Fruit fly (Drosophila melanogaster) ovary, adult (tissue): ENCODE measurements around the gene CG12998.

ENCODE experiments used
- CG17801 ChIP-seq: fragments of 200-800 bp; optimal IDR thresholded peaks from 2 replicates; lab custom pipeline; 2019; ENCODE audit warnings: missing biosample characterization, mild to moderate bottlenecking, missing genetic modification characterization, moderate library complexity; ENCODE audit not compliant: partially characterized antibody

The CG12998 gene

DNA sequence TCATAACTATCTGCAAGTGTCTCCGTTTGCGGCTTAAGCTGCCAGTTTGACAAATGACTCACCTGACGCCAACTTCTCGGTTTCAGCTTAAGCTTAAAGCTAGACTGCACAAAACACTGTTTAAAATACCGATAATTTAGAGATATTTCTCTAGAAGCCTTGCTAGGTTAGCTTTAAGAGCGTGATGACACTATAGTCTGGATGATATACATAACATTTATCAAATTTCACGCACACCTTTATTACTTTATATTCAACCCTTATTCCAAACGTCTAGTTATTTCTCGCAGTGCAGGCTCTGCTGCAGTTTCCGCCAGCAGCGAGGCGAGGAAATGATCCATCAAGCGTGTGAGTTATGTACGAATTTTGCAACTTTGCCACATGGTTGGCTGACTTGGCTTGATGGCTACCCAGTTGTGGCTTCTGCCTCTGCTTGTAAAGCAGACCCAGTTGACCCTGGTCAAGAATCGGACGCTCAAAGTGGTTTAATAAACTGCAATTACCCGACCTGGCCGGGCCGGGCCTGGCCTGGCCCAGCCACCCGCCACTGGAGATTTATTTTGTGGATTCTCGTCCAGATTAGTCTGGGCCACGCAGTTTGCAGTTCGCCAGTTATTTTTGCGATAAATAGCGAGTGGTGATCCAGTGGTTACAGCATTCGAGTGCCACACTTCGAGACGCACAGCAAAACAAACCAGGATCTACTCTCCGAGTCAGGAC is at the start of gene CG12998:
TSS of gene CG12998 (plus strand) at position 436 of the 720 bp plus-strand sequence.
- TF ChIP-seq CG17801 (GFP tag; lab: Kevin White, UChicago), result no peak

DNA sequence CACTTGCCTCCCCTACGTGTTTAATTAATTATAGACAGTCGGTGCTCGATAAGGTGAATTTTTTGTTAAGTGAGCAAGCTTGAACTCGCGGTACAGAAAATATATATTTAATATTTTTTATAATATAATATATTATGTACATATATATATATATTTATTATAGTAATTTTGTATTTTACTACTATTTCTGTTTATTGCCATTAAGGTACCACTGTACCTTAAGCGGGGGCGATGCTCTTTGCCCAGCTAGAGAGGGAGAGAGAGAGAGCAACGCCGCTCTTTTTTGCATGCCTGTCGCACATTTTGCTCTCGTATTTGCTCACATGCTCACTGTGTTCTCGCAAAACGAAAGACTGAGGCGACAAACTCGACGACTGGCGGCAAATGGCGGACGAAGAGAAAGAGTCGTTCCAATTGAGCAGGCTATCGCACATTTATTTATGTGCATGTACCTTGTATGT is 48.0 kb upstream of the CG12998 start:
- peak; percentile 10 for TF ChIP-seq CG17801 (GFP tag; lab: Kevin White, UChicago)

DNA sequence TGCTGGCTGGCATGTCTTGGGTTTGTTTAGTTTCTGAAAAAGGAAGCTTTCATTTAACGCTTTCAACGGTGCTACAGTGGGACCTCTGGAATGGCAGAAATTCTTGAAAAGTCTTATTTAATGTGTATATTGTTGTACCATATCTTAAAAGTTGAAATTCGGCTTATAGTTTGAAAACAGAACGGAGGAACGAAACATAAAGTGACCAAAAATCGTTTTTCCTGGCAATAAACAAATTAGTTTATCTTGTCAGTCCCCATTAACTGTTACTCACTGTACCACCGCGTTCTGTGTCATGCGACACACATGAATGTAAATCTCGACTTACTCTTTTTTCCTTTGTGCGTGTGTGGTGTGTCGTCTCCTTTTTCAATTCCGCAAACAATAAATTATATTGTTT is 46.3 kb upstream of the CG12998 start:
- no peak for TF ChIP-seq CG17801 (GFP tag; lab: Kevin White, UChicago)

DNA sequence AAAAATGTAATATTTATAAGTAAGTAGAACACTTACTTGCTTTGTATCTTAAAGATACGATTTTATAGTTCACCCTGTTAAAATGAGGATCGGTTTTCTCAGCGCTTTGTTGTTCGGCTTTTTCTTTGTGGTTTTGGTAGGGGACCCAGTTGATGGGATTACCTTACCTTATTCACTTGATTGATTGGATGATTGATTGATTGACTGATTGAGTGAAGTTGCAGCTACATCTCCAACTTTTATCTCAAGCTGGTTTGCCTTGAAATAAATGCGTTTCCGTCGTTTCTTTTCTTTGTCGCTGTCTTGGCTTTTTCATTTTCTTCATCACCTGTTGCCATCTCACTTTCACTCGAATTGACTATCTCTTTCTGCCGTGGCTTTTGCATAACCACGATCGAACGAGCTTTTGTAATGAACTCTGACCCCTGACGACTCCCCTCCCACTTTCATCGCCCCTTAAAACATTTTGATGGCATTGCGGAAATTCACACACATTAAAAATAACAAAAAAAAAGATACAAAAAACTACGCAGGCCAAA is 45.6 kb upstream of the CG12998 start:
- TF ChIP-seq CG17801 (GFP tag; lab: Kevin White, UChicago), result no peak

DNA sequence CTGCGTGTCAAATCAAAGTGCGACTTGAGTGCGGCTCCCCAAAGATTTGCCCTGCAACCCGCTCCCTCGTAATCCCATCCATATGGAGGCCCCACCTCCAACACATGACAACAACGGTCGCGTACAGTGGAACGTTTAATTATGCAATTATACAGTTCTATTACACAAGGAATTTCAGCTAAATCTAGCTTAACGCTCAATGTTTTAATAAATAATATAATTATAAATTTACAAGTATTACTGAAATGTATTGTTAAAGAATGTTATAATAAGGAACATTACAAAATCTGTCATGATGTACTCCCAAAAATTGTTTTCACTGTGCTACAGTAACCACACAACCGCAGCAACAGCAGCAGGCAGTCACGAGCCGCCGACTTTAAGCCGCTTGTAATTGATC is 44.4 kb upstream of the CG12998 start:
- TF ChIP-seq CG17801 (GFP tag; lab: Kevin White, UChicago), result no peak

DNA sequence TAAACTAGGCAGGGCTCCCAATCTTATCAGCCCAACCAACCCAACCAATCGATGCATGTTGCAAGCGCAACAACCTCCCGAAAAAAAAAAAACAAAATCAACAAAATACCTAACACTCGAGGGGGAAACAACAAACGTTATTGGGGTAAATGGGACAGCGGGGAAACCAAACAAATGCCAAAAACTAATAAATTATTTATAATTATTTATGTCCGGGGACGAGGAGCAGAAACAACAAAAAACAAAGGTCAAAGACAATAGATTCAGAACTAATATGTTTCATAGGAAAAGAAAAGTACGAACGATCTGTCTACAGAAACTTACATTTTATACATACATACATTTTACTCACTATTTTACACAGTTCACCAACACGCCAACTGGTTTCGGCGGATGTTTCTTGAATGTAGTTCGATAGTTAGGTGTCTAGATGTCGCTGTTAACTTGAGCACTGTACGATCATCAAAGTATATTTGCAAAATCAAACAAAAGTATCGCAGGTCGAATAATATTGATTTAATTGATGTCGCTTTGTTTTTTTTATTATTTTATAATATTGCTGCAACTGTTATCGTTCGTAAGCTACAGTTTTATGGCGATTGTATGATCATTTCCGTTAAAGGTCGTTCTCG is 42.8 kb upstream of the CG12998 start:
- TF ChIP-seq CG17801 (GFP tag; lab: Kevin White, UChicago), result no peak

DNA sequence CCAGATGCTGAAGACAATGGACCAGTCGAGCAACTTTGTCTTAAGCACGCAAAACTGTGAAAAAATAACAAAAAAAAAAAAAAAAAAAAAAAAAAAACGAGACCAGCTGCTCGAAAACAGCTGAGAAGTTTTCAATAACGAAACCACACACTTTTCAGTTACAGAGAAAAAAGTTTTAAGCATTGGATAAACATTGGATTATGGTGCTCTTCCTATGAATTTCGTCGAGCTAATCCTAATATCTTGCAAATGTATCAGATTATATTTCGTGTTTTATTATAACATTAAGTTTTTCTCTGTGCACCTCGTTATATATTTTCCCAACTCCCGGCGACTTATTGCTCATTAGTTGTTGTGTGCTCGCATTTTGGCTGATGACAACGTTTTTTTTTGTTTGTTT is 41.9 kb upstream of the CG12998 start:
- no peak for TF ChIP-seq CG17801 (GFP tag; lab: Kevin White, UChicago)

DNA sequence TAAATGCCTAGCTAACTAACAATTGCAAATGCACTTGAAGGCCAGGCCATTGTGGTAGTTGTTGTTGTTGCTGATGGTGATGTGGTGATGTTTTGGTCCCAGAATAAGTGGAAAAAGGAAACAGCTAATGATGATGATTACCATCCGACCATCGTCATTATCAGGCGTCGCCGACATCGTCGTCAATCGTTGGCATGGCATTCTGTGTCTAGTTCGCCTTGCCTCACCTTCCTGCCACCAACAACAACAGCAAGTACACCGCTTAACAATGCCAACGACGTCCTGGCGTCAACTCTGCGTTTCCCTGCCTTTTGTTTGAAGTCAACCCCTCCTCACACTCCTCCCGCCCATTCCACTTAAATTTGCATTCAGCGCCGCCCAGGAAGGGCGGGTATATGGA is 40.9 kb upstream of the CG12998 start:
- TF ChIP-seq CG17801 (GFP tag; lab: Kevin White, UChicago), result no peak

DNA sequence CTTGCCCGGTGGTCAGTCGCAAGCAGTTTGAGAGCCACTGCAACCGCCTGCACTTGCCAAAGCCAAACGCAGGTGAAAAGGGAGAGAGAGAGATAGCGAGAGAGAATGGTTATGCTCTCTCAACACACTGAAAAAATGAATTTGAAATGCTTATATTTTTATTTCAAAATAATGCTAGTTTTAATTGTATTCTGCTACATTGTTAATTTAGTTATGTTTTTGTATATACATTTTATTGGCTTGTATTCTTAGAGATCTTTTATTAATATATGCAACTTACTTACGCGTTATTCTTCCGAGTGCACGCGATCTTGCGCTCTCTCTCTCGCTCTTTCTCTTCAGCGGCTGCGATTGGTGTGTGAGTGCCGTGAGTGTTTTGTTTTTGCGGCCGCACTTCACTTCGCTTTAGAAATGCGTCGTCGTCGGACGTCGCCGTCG is 40.0 kb upstream of the CG12998 start:
- TF ChIP-seq CG17801 (GFP tag; lab: Kevin White, UChicago), result peak; percentile 99

DNA sequence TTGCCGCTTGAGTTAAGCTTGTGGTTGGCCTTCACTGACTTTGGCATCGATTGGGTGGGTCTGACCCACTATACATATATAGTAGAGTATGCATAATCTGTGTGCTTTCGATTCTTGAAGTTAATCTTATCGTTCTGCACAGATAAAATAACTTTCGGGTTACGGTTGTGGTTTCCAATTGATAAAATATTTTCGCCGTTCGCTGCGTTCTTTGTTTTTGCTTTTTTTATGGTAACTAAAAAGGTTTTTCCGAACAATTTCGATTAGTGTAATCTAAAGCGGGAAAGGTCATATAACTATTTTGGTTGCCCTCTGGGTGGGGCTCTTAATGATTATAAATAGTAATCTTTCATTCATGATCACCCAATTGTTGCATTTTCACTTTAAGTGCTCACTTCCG is 37.9 kb upstream of the CG12998 start:
- TF ChIP-seq CG17801 (GFP tag; lab: Kevin White, UChicago), result no peak

DNA sequence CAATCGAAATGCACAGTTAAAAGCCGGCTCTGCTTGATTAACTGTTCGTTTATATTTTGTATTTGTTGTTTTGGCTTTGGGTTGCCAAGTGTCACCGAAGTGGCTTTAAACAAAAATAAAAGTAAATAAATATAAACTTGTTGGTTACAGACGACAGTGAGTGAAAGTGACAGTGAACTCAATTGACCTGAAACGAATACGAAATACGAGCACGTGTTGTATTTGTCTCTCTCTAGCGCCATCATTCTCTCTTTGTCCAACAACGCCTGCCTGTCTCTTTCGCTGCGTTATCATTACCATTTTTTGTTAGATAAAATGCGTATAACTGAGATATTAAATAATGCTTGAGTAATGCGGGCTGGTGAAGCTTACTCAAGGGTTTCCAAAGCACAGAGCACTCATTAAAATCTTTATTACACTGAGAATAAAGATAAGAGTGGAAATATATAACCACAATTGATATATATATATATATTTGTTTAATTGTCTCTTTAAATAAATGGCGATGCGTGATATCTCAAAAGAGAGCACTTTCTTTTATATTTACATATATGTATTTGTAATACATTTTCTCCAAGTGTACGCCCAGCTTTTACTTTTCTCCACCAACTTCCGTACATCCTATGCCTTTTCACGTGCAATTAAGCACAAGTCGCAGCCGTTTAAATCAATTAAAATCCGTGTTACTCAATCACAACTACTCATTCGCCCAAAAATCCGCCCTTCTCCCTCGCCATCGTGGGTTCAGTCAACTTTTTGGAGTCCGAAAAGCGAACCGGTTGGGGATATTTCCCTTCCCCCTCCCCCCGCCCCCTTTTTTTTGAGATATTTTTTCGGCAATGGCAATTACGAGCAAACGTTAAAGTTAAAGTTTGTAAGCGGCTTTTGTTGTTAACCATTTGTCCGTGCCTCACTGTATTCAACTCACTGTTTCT is 36.9 kb upstream of the CG12998 start:
- no peak for TF ChIP-seq CG17801 (GFP tag; lab: Kevin White, UChicago)

DNA sequence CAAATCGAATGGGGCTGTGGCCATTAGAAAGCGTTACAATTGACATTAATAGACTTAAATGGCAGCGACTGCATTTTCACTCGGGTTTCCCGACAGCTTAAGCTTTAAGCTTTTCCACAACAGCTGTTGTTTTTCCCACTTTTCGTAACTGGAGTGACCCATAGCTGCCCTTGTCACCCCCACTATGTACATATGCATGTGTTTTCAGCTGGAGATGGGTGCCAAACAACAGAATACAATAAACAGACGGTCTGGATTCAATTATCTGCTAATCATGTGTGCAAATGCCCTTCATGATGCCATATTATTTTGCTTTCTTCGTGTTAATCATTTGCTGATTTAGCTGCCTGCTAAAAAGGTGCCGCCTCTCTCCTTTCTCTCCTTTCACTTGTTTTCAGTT is 35.0 kb upstream of the CG12998 start:
- TF ChIP-seq CG17801 (GFP tag; lab: Kevin White, UChicago), result no peak

DNA sequence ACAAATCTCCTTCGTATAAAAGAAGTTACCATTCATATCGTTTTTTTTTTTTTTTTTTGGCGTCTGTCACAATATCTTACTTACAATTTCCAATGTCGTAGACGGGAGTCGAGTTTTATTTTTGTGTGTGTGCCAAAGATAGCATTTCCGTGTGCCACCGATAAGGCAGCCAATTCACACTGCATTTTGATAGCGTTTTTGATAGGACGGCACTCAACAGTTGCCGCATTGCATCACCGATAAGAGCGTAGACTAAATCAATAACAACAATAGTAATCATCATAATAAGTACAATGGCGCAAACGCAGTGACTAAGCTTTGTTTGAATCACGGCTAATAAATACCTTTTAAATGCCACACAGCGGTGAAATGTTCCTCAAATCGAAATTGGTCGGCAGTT is 32.0 kb upstream of the CG12998 start:
- no peak for TF ChIP-seq CG17801 (GFP tag; lab: Kevin White, UChicago)

DNA sequence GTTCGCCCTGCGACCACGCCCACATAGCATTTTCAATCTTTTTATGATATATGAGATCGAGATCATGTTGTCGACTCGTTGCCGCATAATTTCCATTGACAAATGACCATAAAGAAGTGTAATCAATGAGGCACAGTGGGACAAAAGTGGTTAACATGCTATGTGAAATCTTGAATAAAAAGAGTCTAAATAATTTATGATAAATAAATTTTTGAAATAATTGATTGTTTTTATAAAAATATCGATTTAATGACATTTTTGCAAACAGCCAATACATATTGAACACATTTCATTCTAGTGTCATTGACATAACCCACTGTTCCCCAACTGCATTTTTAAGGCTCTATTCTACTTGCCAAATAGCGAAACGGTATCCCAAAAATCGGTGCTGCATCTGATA is 31.0 kb upstream of the CG12998 start:
- TF ChIP-seq CG17801 (GFP tag; lab: Kevin White, UChicago), result peak; percentile 26

DNA sequence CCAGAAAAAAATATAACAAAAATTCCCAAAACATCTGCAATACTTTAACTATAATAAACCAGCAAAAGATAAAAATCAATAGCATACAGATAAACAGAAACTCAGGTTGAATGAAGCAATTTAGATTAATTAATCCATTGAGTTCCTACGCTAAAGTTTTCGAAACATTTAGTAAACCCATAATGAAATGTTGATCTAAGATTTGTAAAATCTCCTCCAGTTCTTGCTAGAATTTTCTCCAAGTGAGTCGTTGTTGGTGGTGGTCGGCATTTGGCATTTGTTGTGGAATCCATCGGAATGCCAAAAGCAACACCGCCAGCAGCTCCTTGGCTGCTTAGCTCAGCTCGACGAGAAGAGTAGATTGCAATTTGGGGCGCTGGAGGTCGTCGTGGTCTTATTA is 30.3 kb upstream of the CG12998 start:
- TF ChIP-seq CG17801 (GFP tag; lab: Kevin White, UChicago), result no peak
